Worm (Caenorhabditis elegans) whole organism, late embryonic: ENCODE data around the gene clec-199.

ENCODE experiments used
- fkh-10 ChIP-seq: fragments of 150-350 bp; optimal IDR thresholded peaks from 2 replicates; lab custom pipeline; 2014; ENCODE audit warnings: missing biosample characterization, missing genetic modification reagents, missing genetic modification characterization
- hlh-8 ChIP-seq: sonication (generic microtip); optimal IDR thresholded peaks from 2 replicates; lab custom pipeline; 2016; ENCODE audit warnings: missing genotype, missing genetic modification characterization, missing compliant biosample characterization
- sox-2 ChIP-seq: fragments of 200-800 bp; sonication (Bioruptor generic); IDR thresholded peaks from 2 replicates; pipeline ENCODE4 v1.3.6; 2022; ENCODE audit warnings: missing genetic modification reagents, missing genetic modification characterization, missing compliant biosample characterization
- unc-3 ChIP-seq, 2 experiments: fragments of 200-800 bp in 1 of 2; sonication (Bioruptor generic) in 1 of 2; sonication (generic microtip) in 1 of 2; conservative IDR thresholded peaks in 1 of 2; optimal IDR thresholded peaks in 1 of 2; 2 replicates each; pipeline versions ENCODE4 v1.3.6 to Lab custom; 2016 to 2022; ENCODE audit warnings: missing compliant biosample characterization in 2 of 2, missing genetic modification characterization in 2 of 2, missing genetic modification reagents in 1 of 2

ce11 chrIV:17399455-17399854 lies 47.8 kb downstream of the clec-199 start, which contains the start of gene T02D1.4:
- TF ChIP-seq fkh-10 (GFP tag; lab: Kevin White, UChicago) (no peak), unc-3 (GFP tag; conservative IDR thresholded peaks at IDR 0.05; lab: Robert Waterston, UW) (no peak), unc-3 (tag; optimal IDR thresholded peaks at IDR 0.05; lab: Kevin White, UChicago) (no peak), sox-2 (no peak), hlh-8 (no peak)
